Worm (Caenorhabditis elegans) whole organism, early embryonic: ENCODE results near the gene vnut-1.

Experiments used
- B0310.2 ChIP-seq: sonication (generic microtip); optimal IDR thresholded peaks from 2 replicates; lab custom pipeline; 2016; ENCODE audit warnings: mild to moderate bottlenecking, missing genetic modification characterization, missing compliant biosample characterization
- F13C5.2 ChIP-seq: sonication (generic microtip); optimal IDR thresholded peaks from 2 replicates; lab custom pipeline; 2017; ENCODE audit warnings: mild to moderate bottlenecking, missing genetic modification characterization, inconsistent platforms, missing compliant biosample characterization
- ama-1 ChIP-seq: fragments of 150-350 bp; optimal IDR thresholded peaks from 2 replicates; lab custom pipeline; 2014
- ceh-36 ChIP-seq: sonication (generic microtip); optimal IDR thresholded peaks from 2 replicates; lab custom pipeline; 2016; ENCODE audit warnings: missing genetic modification characterization, inconsistent platforms, missing compliant biosample characterization
- ets-7 ChIP-seq: sonication (generic microtip); optimal IDR thresholded peaks from 2 replicates; lab custom pipeline; 2016; ENCODE audit warnings: missing genotype, missing genetic modification characterization, missing compliant biosample characterization
- flt-1 ChIP-seq: fragments of 200-800 bp; sonication (Bioruptor generic); IDR thresholded peaks from 2 replicates; pipeline ENCODE4 v1.3.6; 2022; ENCODE audit warnings: missing genetic modification characterization, missing compliant biosample characterization
- hmbx-1 ChIP-seq: sonication (generic microtip); optimal IDR thresholded peaks from 2 replicates; lab custom pipeline; 2016; ENCODE audit warnings: mild to moderate bottlenecking, missing genetic modification characterization, missing compliant biosample characterization
- pes-1 ChIP-seq: fragments of 200-800 bp; sonication (Bioruptor generic); IDR thresholded peaks from 2 replicates; pipeline ENCODE4 v1.3.6; 2022; ENCODE audit warnings: missing genetic modification reagents, missing genetic modification characterization, missing compliant biosample characterization
- sea-1 ChIP-seq: fragments of 200-800 bp; sonication (Bioruptor generic); conservative IDR thresholded peaks from 2 replicates; pipeline ENCODE4 v1.3.6; 2022; ENCODE audit warnings: missing genetic modification characterization, missing compliant biosample characterization
- tbx-11 ChIP-seq: fragments of 200-800 bp; sonication (Bioruptor generic); IDR thresholded peaks from 2 replicates; pipeline ENCODE4 v1.3.6; 2022; ENCODE audit warnings: missing genetic modification characterization, missing compliant biosample characterization
- tbx-37 ChIP-seq: fragments of 200-800 bp; sonication (Bioruptor generic); conservative IDR thresholded peaks from 2 replicates; pipeline ENCODE4 v1.3.6; 2022; ENCODE audit warnings: missing genetic modification reagents, missing genetic modification characterization, missing compliant biosample characterization
- tra-4 ChIP-seq: sonication (generic microtip); optimal IDR thresholded peaks from 2 replicates; lab custom pipeline; 2017; ENCODE audit warnings: missing genetic modification characterization, missing compliant biosample characterization

DNA sequence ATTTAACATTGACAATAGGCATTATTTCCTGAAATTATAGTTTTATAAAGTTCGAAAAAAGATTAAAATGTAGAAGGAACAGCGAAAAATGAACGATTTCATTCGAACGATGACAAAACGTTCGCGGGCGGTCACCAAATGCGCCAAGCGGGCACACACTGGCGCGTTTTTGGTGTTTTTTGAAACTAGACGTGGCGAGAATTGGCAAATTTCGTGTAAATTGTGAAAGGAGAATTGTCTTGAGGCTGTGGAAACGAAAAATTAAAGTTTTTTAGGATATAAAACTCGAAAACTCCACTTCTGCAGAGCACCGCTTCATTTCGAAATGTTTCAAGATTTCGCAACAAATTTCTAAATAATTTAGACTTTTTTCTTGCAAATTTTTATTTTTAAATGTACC lies 941 bp upstream of the vnut-1 start, which contains the start of gene usp-14:
- no peak for TF ChIP-seq flt-1
- no peak for TF ChIP-seq ceh-36
- no peak for TF ChIP-seq tbx-37 (GFP tag; lab: Robert Waterston, UW)
- TF ChIP-seq B0310.2 (tag; lab: Kevin White, UChicago): no peak
- no peak for TF ChIP-seq tbx-11 (GFP tag; lab: Robert Waterston, UW)
- TF ChIP-seq ama-1 (lab: Kevin White, UChicago): no peak
- no peak for TF ChIP-seq hmbx-1 (tag; lab: Kevin White, UChicago)
- no peak for TF ChIP-seq pes-1
- TF ChIP-seq sea-1: no peak
- TF ChIP-seq tra-4 (tag; lab: Kevin White, UChicago): no peak
- TF ChIP-seq F13C5.2: no peak
- TF ChIP-seq ets-7 (tag; lab: Kevin White, UChicago): no peak
